Worm (Caenorhabditis elegans): ENCODE data around the gene nhr-209.

Gene nhr-209

DNA sequence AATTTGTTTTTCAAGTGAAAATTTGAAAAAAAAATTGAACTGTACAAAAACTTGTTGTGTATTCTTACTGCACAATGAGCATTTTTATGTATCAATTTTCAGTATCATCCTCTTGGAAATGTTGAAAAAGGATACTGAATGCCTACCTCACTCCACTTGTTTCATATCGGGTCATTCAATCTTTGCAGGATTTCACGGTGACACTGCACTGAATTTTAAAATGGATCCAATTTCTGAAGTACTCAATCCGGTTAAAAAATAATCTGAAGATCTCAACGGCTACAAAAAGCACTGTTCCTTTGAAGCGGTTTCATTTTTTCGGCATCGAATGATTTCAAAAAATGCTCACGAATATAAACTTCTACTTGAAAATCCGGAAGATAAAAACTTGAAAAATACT, 40.0 kb downstream of the nhr-209 start:
- no peak for TF ChIP-seq F23B12.7 (tag; optimal IDR thresholded peaks at IDR 0.05; ENCODE audit: insufficient read depth)
- TF ChIP-seq attf-5 (GFP tag; optimal IDR thresholded peaks at IDR 0.05) = no peak
- TF ChIP-seq F33H1.4 (GFP tag; IDR thresholded peaks at IDR 0.05) = no peak
- no peak for TF ChIP-seq die-1 (tag; optimal IDR thresholded peaks at IDR 0.05)
- no peak for TF ChIP-seq dpl-1 (GFP tag; optimal IDR thresholded peaks at IDR 0.05)

DNA sequence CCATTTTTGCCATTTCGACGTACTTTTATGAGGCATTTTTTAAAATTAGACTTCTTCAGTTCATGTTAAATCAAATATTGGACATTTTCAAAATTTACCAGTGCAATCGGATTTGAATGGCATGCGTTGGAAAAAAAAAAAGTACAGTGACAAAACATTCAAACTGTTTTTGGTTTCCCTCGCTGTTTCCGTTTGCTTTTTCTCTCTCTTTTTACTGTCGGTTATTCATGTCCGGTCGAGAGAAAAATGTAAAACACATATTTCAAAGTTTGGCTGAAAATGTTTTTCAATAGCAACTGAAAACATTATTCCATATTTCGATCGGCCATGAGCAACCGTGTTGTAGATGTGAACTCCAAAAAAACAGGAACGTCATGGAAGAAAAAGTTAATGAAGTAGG, 42.7 kb downstream of the nhr-209 start, which contains the start of gene C27A7.3:
Gene C27A7.3, plus strand, starts transcription at position 301 of the 400 bp plus-strand sequence.
- no peak for TF ChIP-seq ztf-22 (GFP tag; optimal IDR thresholded peaks at IDR 0.05)
- no peak for TF ChIP-seq unc-130 (GFP tag; optimal IDR thresholded peaks at IDR 0.05)
- no peak for TF ChIP-seq F22D6.2 (tag; optimal IDR thresholded peaks at IDR 0.05)
- no peak for TF ChIP-seq mes-4 (tag; optimal IDR thresholded peaks at IDR 0.05)
- TF ChIP-seq let-607 (tag; optimal IDR thresholded peaks at IDR 0.05) = no peak
